Worm (Caenorhabditis elegans) whole organism, L4 larva: ENCODE measurements around the gene rbm-42.

Experiments
- ama-1 ChIP-seq: fragments of 150-350 bp; optimal IDR thresholded peaks from 2 replicates; lab custom pipeline; 2014; ENCODE audit warnings: inconsistent platforms, mixed read lengths
- arid-1 ChIP-seq: fragments of 200-800 bp; sonication (Bioruptor generic); conservative IDR thresholded peaks from 2 replicates; pipeline ENCODE4 v1.3.6; 2022; ENCODE audit warnings: missing genetic modification reagents, missing genetic modification characterization, missing compliant biosample characterization
- ceh-82 ChIP-seq: sonication (generic microtip); optimal IDR thresholded peaks from 2 replicates; lab custom pipeline; 2017; ENCODE audit warnings: missing biosample characterization, missing genetic modification characterization
- egl-43 ChIP-seq: fragments of 200-800 bp; sonication (Bioruptor generic); IDR thresholded peaks from 2 replicates; pipeline ENCODE4 v1.3.6; 2022; ENCODE audit warnings: missing genetic modification reagents, missing genetic modification characterization, missing compliant biosample characterization
- lim-7 ChIP-seq: fragments of 200-800 bp; sonication (Bioruptor generic); IDR thresholded peaks from 2 replicates; pipeline ENCODE4 v1.3.6; 2022; ENCODE audit warnings: missing genetic modification characterization, missing compliant biosample characterization
- lin-15B ChIP-seq: fragments of 150-350 bp; sonication (generic microtip); optimal IDR thresholded peaks from 3 replicates; lab custom pipeline; 2014; ENCODE audit warnings: missing biosample characterization, missing genetic modification characterization
- mdt-29 ChIP-seq: fragments of 200-800 bp; sonication (Bioruptor generic); IDR thresholded peaks from 2 replicates; pipeline ENCODE4 v1.3.6; 2022; ENCODE audit warnings: missing genetic modification reagents, missing genetic modification characterization, missing compliant biosample characterization
- nhr-102 ChIP-seq: sonication (generic microtip); optimal IDR thresholded peaks from 2 replicates; lab custom pipeline; 2016; ENCODE audit warnings: mild to moderate bottlenecking, missing genetic modification characterization, moderate library complexity, missing compliant biosample characterization
- nhr-237 ChIP-seq: sonication (generic microtip); optimal IDR thresholded peaks from 2 replicates; lab custom pipeline; 2017; ENCODE audit warnings: missing biosample characterization, missing genetic modification characterization
- nhr-25 ChIP-seq: sonication (generic microtip); optimal IDR thresholded peaks from 2 replicates; lab custom pipeline; 2017; ENCODE audit warnings: missing genetic modification characterization, mild to moderate bottlenecking, missing compliant biosample characterization, antibody characterized with exemption, moderate library complexity, borderline replicate concordance; ENCODE audit not compliant: insufficient read depth
- nhr-77 ChIP-seq: fragments of 150-350 bp; optimal IDR thresholded peaks from 2 replicates; lab custom pipeline; 2014; ENCODE audit warnings: missing biosample characterization, missing genetic modification characterization
- unc-62 ChIP-seq, 3 experiments: fragments of 150-350 bp in 1 of 3; sonication (generic microtip); optimal IDR thresholded peaks in 2 of 3; peaks in 1 of 3; 1 replicate in 1 of 3; 2 replicates in 2 of 3; lab custom pipeline; 2014 to 2017; ENCODE audit warnings: missing biosample characterization in 3 of 3, missing genetic modification characterization in 3 of 3, missing genetic modification reagents in 3 of 3, missing genotype in 1 of 3

DNA sequence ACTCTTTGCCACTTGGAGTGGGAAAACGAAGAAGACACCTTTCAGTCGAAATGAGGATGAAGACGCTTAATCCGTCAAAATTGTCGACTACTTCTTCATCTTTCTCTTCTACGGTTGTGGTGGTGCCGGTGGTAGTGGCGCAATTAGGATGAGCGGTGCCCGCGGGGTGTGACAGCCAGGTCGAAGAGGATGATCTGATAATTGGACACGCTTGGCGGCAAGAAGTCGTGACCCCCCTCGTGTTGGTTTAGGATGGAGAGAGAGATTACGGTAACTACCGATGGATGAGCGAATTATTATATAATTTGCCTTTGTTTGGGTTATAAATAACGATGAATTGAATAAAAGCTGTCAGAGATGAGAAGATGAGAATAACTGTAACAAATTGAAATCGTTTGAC lies 26.0 kb downstream of the rbm-42 start:
- TF ChIP-seq ceh-82 = no peak
- no peak for TF ChIP-seq ama-1 (lab: Kevin White, UChicago)
- no peak for TF ChIP-seq nhr-102 (tag; lab: Kevin White, UChicago)
- no peak for TF ChIP-seq egl-43 (GFP tag; lab: Robert Waterston, UW)
- TF ChIP-seq lin-15B (tag; lab: Kevin White, UChicago) = no peak
- TF ChIP-seq mdt-29 (GFP tag; lab: Robert Waterston, UW) = no peak
- TF ChIP-seq unc-62 (GFP tag; optimal IDR thresholded peaks at IDR 0.05 in 1 of 2; lab: Kevin White, UChicago) = no peak
- TF ChIP-seq unc-62 (tag; optimal IDR thresholded peaks at IDR 0.05; lab: Kevin White, UChicago) = no peak
- TF ChIP-seq nhr-77 (tag; lab: Kevin White, UChicago) = no peak
- no peak for TF ChIP-seq lim-7 (GFP tag; lab: Robert Waterston, UW)
- no peak for TF ChIP-seq nhr-237
- TF ChIP-seq nhr-25 (tag; lab: Kevin White, UChicago) = no peak
- TF ChIP-seq arid-1 (GFP tag; lab: Robert Waterston, UW) = no peak
